Worm (Caenorhabditis elegans) whole organism, midembryonic: ENCODE measurements around the gene K08D8.7.

Experiments
- flt-1 ChIP-seq: fragments of 200-800 bp; sonication (Bioruptor generic); IDR thresholded peaks from 2 replicates; pipeline ENCODE4 v1.3.6; 2022; ENCODE audit warnings: missing genetic modification characterization, missing compliant biosample characterization
- klf-2 ChIP-seq: fragments of 200-800 bp; sonication (Bioruptor generic); conservative IDR thresholded peaks from 2 replicates; pipeline ENCODE4 v1.3.6; 2022; ENCODE audit warnings: missing genetic modification reagents, missing genetic modification characterization, missing compliant biosample characterization
- med-1 ChIP-seq: sonication (generic microtip); optimal IDR thresholded peaks from 2 replicates; lab custom pipeline; 2017; ENCODE audit warnings: missing genetic modification characterization, mild to moderate bottlenecking, missing compliant biosample characterization, antibody characterized with exemption, missing genetic modification reagents; ENCODE audit not compliant: insufficient read depth
- tab-1 ChIP-seq: fragments of 200-800 bp; sonication (Bioruptor generic); IDR thresholded peaks from 2 replicates; pipeline ENCODE4 v1.3.6; 2022; ENCODE audit warnings: missing genetic modification characterization, missing compliant biosample characterization
- ztf-29 ChIP-seq: fragments of 200-800 bp; sonication (Bioruptor generic); IDR thresholded peaks from 2 replicates; pipeline ENCODE4 v1.3.6; 2022; ENCODE audit warnings: missing genetic modification reagents, missing genetic modification characterization, missing compliant biosample characterization

DNA sequence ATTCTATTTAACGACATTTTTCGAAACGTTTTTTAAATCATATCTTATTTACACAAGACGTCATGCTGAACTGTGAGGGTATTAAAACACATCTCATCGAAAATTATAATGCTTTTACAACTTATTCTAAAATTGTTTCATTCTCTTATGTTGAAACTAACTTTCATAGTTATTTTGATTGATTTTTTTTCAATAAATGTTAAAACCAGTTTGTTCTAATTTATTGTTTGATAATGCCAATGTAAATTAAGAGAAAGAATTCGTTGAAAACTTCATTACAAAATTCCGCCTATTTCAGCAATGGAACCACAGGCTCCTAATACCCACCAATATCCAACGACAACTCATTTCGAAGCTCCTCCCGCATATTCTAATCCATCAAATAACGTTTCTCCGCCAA, 1.6 kb upstream of the K08D8.7 start, which contains the start of gene K08D8.11:
- TF ChIP-seq tab-1 (GFP tag; lab: Robert Waterston, UW) (no peak), med-1 (GFP tag; lab: Kevin White, UChicago) (no peak), flt-1 (GFP tag; lab: Robert Waterston, UW) (no peak), klf-2 (no peak), ztf-29 (GFP tag; lab: Robert Waterston, UW) (no peak)
